Worm (Caenorhabditis elegans) whole organism, L2 larva: ENCODE results near the gene C05D12.2.

Experiments
- F13H6.1 ChIP-seq: sonication (generic microtip); optimal IDR thresholded peaks from 2 replicates; lab custom pipeline; 2016; ENCODE audit warnings: missing genetic modification characterization, missing compliant biosample characterization
- Y55F3AM.14 ChIP-seq: fragments of 200-800 bp; sonication (Bioruptor generic); optimal IDR thresholded peaks from 2 replicates; lab custom pipeline; 2018; ENCODE audit warnings: mild to moderate bottlenecking, missing genetic modification characterization, missing compliant biosample characterization
- ZK546.5 ChIP-seq: sonication (generic microtip); optimal IDR thresholded peaks from 2 replicates; lab custom pipeline; 2017; ENCODE audit warnings: missing biosample characterization, missing genetic modification characterization
- alr-1 ChIP-seq: fragments of 150-350 bp; optimal IDR thresholded peaks from 2 replicates; lab custom pipeline; 2014; ENCODE audit warnings: missing biosample characterization, missing genetic modification characterization
- aly-2 ChIP-seq: fragments of 150-350 bp; optimal IDR thresholded peaks from 2 replicates; lab custom pipeline; 2014; ENCODE audit warnings: missing biosample characterization, missing genetic modification characterization
- blmp-1 ChIP-seq: sonication (generic microtip); optimal IDR thresholded peaks from 2 replicates; lab custom pipeline; 2017; ENCODE audit warnings: missing genetic modification characterization, mild to moderate bottlenecking, missing compliant biosample characterization, antibody characterized with exemption, moderate library complexity; ENCODE audit not compliant: insufficient read depth
- ceh-16 ChIP-seq: fragments of 150-350 bp; optimal IDR thresholded peaks from 2 replicates; lab custom pipeline; 2014; ENCODE audit warnings: missing biosample characterization, missing genetic modification characterization
- ceh-82 ChIP-seq: fragments of 150-350 bp; optimal IDR thresholded peaks from 2 replicates; lab custom pipeline; 2014; ENCODE audit warnings: missing biosample characterization, missing genetic modification characterization
- egl-27 ChIP-seq: sonication (generic microtip); optimal IDR thresholded peaks from 3 replicates; lab custom pipeline; 2017; ENCODE audit warnings: missing biosample characterization, missing genetic modification reagents, missing genetic modification characterization
- elt-1 ChIP-seq: fragments of 150-350 bp; optimal IDR thresholded peaks from 2 replicates; lab custom pipeline; 2014; ENCODE audit warnings: missing biosample characterization, missing genetic modification characterization
- elt-3 ChIP-seq: sonication (generic microtip); optimal IDR thresholded peaks from 2 replicates; lab custom pipeline; 2017; ENCODE audit warnings: missing biosample characterization, missing genetic modification characterization
- fos-1 ChIP-seq: fragments of 150-350 bp; optimal IDR thresholded peaks from 2 replicates; lab custom pipeline; 2014; ENCODE audit warnings: missing biosample characterization, missing genetic modification characterization
- gmeb-1 ChIP-seq: fragments of 150-350 bp; optimal IDR thresholded peaks from 2 replicates; lab custom pipeline; 2014; ENCODE audit warnings: missing biosample characterization, missing genetic modification characterization
- lin-13 ChIP-seq: fragments of 150-350 bp; optimal IDR thresholded peaks from 2 replicates; lab custom pipeline; 2014; ENCODE audit warnings: missing biosample characterization, missing genetic modification reagents, missing genetic modification characterization
- lin-39 ChIP-seq: fragments of 150-350 bp; optimal IDR thresholded peaks from 2 replicates; lab custom pipeline; 2014; ENCODE audit warnings: missing biosample characterization, missing genetic modification reagents, missing genetic modification characterization
- lsy-2 ChIP-seq, 2 experiments: fragments of 150-350 bp in 1 of 2; sonication (generic microtip) in 1 of 2; optimal IDR thresholded peaks; 2 replicates each; lab custom pipeline; 2014 to 2017; ENCODE audit warnings: missing biosample characterization in 2 of 2, missing genetic modification characterization in 2 of 2
- nhr-10 ChIP-seq: sonication (generic microtip); optimal IDR thresholded peaks from 2 replicates; lab custom pipeline; 2017; ENCODE audit warnings: missing biosample characterization, missing genetic modification characterization
- nhr-129 ChIP-seq: fragments of 150-350 bp; optimal IDR thresholded peaks from 2 replicates; lab custom pipeline; 2014; ENCODE audit warnings: missing biosample characterization, missing genetic modification characterization
- nhr-21 ChIP-seq: fragments of 150-350 bp; optimal IDR thresholded peaks from 2 replicates; lab custom pipeline; 2014; ENCODE audit warnings: missing biosample characterization, missing genetic modification characterization
- nhr-237 ChIP-seq: fragments of 150-350 bp; optimal IDR thresholded peaks from 2 replicates; lab custom pipeline; 2014; ENCODE audit warnings: missing biosample characterization, missing genetic modification characterization
- nhr-25 ChIP-seq: fragments of 150-350 bp; sonication (generic microtip); optimal IDR thresholded peaks from 3 replicates; lab custom pipeline; 2014; ENCODE audit warnings: missing biosample characterization, missing genetic modification characterization
- nhr-6 ChIP-seq: fragments of 150-350 bp; optimal IDR thresholded peaks from 2 replicates; lab custom pipeline; 2014; ENCODE audit warnings: missing biosample characterization, missing genetic modification characterization
- nhr-77 ChIP-seq: fragments of 150-350 bp; optimal IDR thresholded peaks from 2 replicates; lab custom pipeline; 2014; ENCODE audit warnings: missing biosample characterization, missing genetic modification characterization
- peb-1 ChIP-seq: fragments of 150-350 bp; optimal IDR thresholded peaks from 2 replicates; lab custom pipeline; 2014; ENCODE audit warnings: missing biosample characterization, missing genetic modification characterization
- sem-4 ChIP-seq: fragments of 150-350 bp; optimal IDR thresholded peaks from 2 replicates; lab custom pipeline; 2014; ENCODE audit warnings: missing biosample characterization, missing genetic modification reagents, missing genetic modification characterization
- sma-3 ChIP-seq: sonication (generic microtip); optimal IDR thresholded peaks from 2 replicates; lab custom pipeline; 2016; ENCODE audit warnings: missing genetic modification reagents, missing genetic modification characterization, missing compliant biosample characterization
- snpc-4 ChIP-seq: fragments of 150-350 bp; optimal IDR thresholded peaks from 2 replicates; lab custom pipeline; 2014; ENCODE audit warnings: missing biosample characterization, missing genetic modification characterization
- unc-39 ChIP-seq: fragments of 150-350 bp; optimal IDR thresholded peaks from 2 replicates; lab custom pipeline; 2014; ENCODE audit warnings: missing biosample characterization, missing genetic modification characterization
- unc-55 ChIP-seq: fragments of 150-350 bp; sonication (generic microtip); optimal IDR thresholded peaks from 3 replicates; lab custom pipeline; 2014; ENCODE audit warnings: missing biosample characterization, missing genetic modification reagents, missing genetic modification characterization
- unc-62 ChIP-seq: fragments of 150-350 bp; optimal IDR thresholded peaks from 2 replicates; lab custom pipeline; 2014; ENCODE audit warnings: missing biosample characterization, missing genetic modification reagents, missing genetic modification characterization
- zag-1 ChIP-seq: fragments of 150-350 bp; optimal IDR thresholded peaks from 2 replicates; lab custom pipeline; 2014; ENCODE audit warnings: missing biosample characterization, missing genetic modification characterization
- ztf-1 ChIP-seq: fragments of 200-800 bp; sonication (Bioruptor generic); conservative IDR thresholded peaks from 2 replicates; pipeline ENCODE4 v1.3.6; 2022; ENCODE audit warnings: missing genetic modification characterization, missing compliant biosample characterization
- ztf-11 ChIP-seq: sonication (generic microtip); optimal IDR thresholded peaks from 2 replicates; lab custom pipeline; 2017; ENCODE audit warnings: missing biosample characterization, missing genetic modification characterization

C05D12.2 gene

ce11 chrII:11396217-11396616, 21.9 kb upstream of the C05D12.2 start:
- TF ChIP-seq sem-4 (tag; lab: Kevin White, UChicago) (no peak), ztf-11 (tag; lab: Kevin White, UChicago) (no peak), zag-1 (tag; lab: Kevin White, UChicago) (no peak), lin-13 (GFP tag; lab: Kevin White, UChicago) (no peak)
- TF ChIP-seq, all 48 proteins: peak for 0

- TF ChIP-seq nhr-77 (no peak), nhr-237 (tag; lab: Kevin White, UChicago) (no peak), lin-13 (GFP tag; lab: Kevin White, UChicago) (no peak), elt-1 (tag; lab: Kevin White, UChicago) (no peak), blmp-1 (tag; lab: Kevin White, UChicago) (no peak), nhr-6 (tag; lab: Kevin White, UChicago) (no peak), unc-55 (GFP tag; lab: Kevin White, UChicago) (no peak), nhr-25 (tag; lab: Kevin White, UChicago) (no peak), unc-39 (tag; lab: Kevin White, UChicago) (no peak), unc-62 (no peak)
Observed at ce11 chrII:11398787-11399186, 19.3 kb upstream of the C05D12.2 start.

- TF ChIP-seq lsy-2 (tag; optimal IDR thresholded peaks at IDR 0.05; lab: Kevin White, UChicago) (no peak), nhr-129 (tag; lab: Kevin White, UChicago) (peak; percentile 7)
Observed at ce11 chrII:11400386-11400785, 17.7 kb upstream of the C05D12.2 start.

ce11 chrII:11409678-11410133, 8.4 kb upstream of the C05D12.2 start, which contains the start of gene C05D12.7:
Gene C05D12.7 (plus strand): TSS chrII:11410083.
- no peak for TF ChIP-seq egl-27 (tag; lab: Kevin White, UChicago)
- no peak for TF ChIP-seq aly-2 (tag; lab: Kevin White, UChicago)
- no peak for TF ChIP-seq ceh-16 (tag; lab: Kevin White, UChicago)
- no peak for TF ChIP-seq ztf-1 (GFP tag; lab: Robert Waterston, UW)
- TF ChIP-seq elt-3 (tag; lab: Kevin White, UChicago), result no peak
- no peak for TF ChIP-seq nhr-21 (tag; lab: Kevin White, UChicago)
- no peak for TF ChIP-seq ceh-82
- no peak for TF ChIP-seq alr-1 (tag; lab: Kevin White, UChicago)
- TF ChIP-seq snpc-4 (tag; lab: Kevin White, UChicago), result no peak
- no peak for TF ChIP-seq nhr-6 (tag; lab: Kevin White, UChicago)
- TF ChIP-seq peb-1 (tag; lab: Kevin White, UChicago), result no peak
- no peak for TF ChIP-seq Y55F3AM.14
- TF ChIP-seq lin-39 (tag; lab: Kevin White, UChicago), result no peak
- no peak for TF ChIP-seq F13H6.1 (tag; lab: Kevin White, UChicago)

ce11 chrII:11415672-11416071, 2.4 kb upstream of the C05D12.2 start, which contains the start of gene C05D12.1:
Gene C05D12.1 (minus strand): TSS chrII:11415772.
- TF ChIP-seq nhr-25 (tag; lab: Kevin White, UChicago) (no peak), unc-39 (tag; lab: Kevin White, UChicago) (no peak), F13H6.1 (tag; lab: Kevin White, UChicago) (no peak), sma-3 (no peak), lin-39 (tag; lab: Kevin White, UChicago) (no peak), zag-1 (tag; lab: Kevin White, UChicago) (no peak), sem-4 (tag; lab: Kevin White, UChicago) (no peak)

ce11 chrII:11418476-11418875, 377 bp downstream of the C05D12.2 start:
- TF ChIP-seq nhr-10 (tag; lab: Kevin White, UChicago) (no peak), fos-1 (tag; lab: Kevin White, UChicago) (peak; percentile 80), ceh-16 (tag; lab: Kevin White, UChicago) (no peak), ZK546.5 (tag; lab: Kevin White, UChicago) (no peak), gmeb-1 (tag; lab: Kevin White, UChicago) (no peak), peb-1 (tag; lab: Kevin White, UChicago) (no peak)
